Worm (Caenorhabditis elegans) whole organism, L1 larva: ENCODE data around the gene ceh-83.

Experiments
- aha-1 ChIP-seq: fragments of 150-350 bp; optimal IDR thresholded peaks from 2 replicates; lab custom pipeline; 2014; ENCODE audit warnings: missing biosample characterization, missing genetic modification characterization
- blmp-1 ChIP-seq: fragments of 150-350 bp; optimal IDR thresholded peaks from 2 replicates; lab custom pipeline; 2014; ENCODE audit warnings: missing biosample characterization, missing genetic modification characterization
- fkh-10 ChIP-seq: sonication (generic microtip); optimal IDR thresholded peaks from 2 replicates; lab custom pipeline; 2017; ENCODE audit warnings: missing biosample characterization, missing genetic modification reagents, missing genetic modification characterization
- unc-130 ChIP-seq: fragments of 150-350 bp; optimal IDR thresholded peaks from 2 replicates; lab custom pipeline; 2017; ENCODE audit warnings: missing biosample characterization, missing genetic modification characterization, inconsistent platforms

ce11 chrII:1706385-1706784, 29.9 kb downstream of the ceh-83 start, which contains the start of gene sdz-18:
- no peak for TF ChIP-seq fkh-10 (GFP tag; lab: Kevin White, UChicago)
- TF ChIP-seq blmp-1 (tag; lab: Kevin White, UChicago): no peak
- TF ChIP-seq aha-1 (tag; lab: Kevin White, UChicago): no peak
- TF ChIP-seq unc-130 (tag; lab: Kevin White, UChicago): no peak
